Fruit fly (Drosophila melanogaster) whole organism, embryonic: ENCODE measurements around the gene ND-39.

Source experiments
- Blimp-1 ChIP-seq: fragments of 200-800 bp; sonication (Bioruptor generic); optimal IDR thresholded peaks from 3 replicates; lab custom pipeline; 2018; ENCODE audit warnings: missing biosample characterization, missing genetic modification characterization, mild to moderate bottlenecking, moderate library complexity, missing genetic modification reagents
- CG10543 ChIP-seq: fragments of 200-800 bp; sonication (Bioruptor generic); optimal IDR thresholded peaks from 3 replicates; lab custom pipeline; 2017; ENCODE audit warnings: missing biosample characterization, mild to moderate bottlenecking, missing genetic modification characterization, moderate library complexity
- CG12769 ChIP-seq: fragments of 200-800 bp; sonication (Bioruptor generic); optimal IDR thresholded peaks from 2 replicates; lab custom pipeline; 2019; ENCODE audit warnings: missing biosample characterization, mild to moderate bottlenecking, missing genetic modification characterization, moderate library complexity
- CG13424 ChIP-seq: fragments of 200-800 bp; sonication (Bioruptor generic); optimal IDR thresholded peaks from 2 replicates; lab custom pipeline; 2019; ENCODE audit warnings: missing biosample characterization, mild to moderate bottlenecking, missing genetic modification characterization, moderate library complexity
- CG13894 ChIP-seq: fragments of 200-800 bp; sonication (Bioruptor generic); optimal IDR thresholded peaks from 3 replicates; lab custom pipeline; 2018; ENCODE audit warnings: missing biosample characterization, mild to moderate bottlenecking, missing genetic modification characterization, moderate library complexity
- CG15269 ChIP-seq: fragments of 200-800 bp; sonication (Bioruptor generic); optimal IDR thresholded peaks from 2 replicates; lab custom pipeline; 2018; ENCODE audit warnings: missing biosample characterization, mild to moderate bottlenecking, missing genetic modification characterization, moderate library complexity
- CG15479 ChIP-seq: fragments of 200-800 bp; sonication (Bioruptor generic); optimal IDR thresholded peaks from 3 replicates; lab custom pipeline; 2019; ENCODE audit warnings: missing biosample characterization, mild to moderate bottlenecking, missing genetic modification characterization, moderate library complexity
- CG17385 ChIP-seq: fragments of 200-800 bp; sonication (Bioruptor generic); optimal IDR thresholded peaks from 3 replicates; lab custom pipeline; 2018; ENCODE audit warnings: missing biosample characterization, mild to moderate bottlenecking, missing genetic modification characterization
- CG1832 ChIP-seq: fragments of 200-800 bp; sonication (Bioruptor generic); optimal IDR thresholded peaks from 2 replicates; lab custom pipeline; 2017; ENCODE audit warnings: missing biosample characterization, mild to moderate bottlenecking, missing genetic modification characterization, inconsistent platforms
- CG18599 ChIP-seq: fragments of 200-800 bp; sonication (Bioruptor generic); optimal IDR thresholded peaks from 3 replicates; lab custom pipeline; 2017; ENCODE audit warnings: missing biosample characterization, missing genetic modification characterization, mild to moderate bottlenecking, moderate library complexity, missing genetic modification reagents
- CG31365 ChIP-seq: fragments of 200-800 bp; sonication (Bioruptor generic); optimal IDR thresholded peaks from 2 replicates; lab custom pipeline; 2018; ENCODE audit warnings: missing biosample characterization, mild to moderate bottlenecking, missing genetic modification characterization
- CG34376 ChIP-seq: fragments of 200-800 bp; sonication (Bioruptor generic); optimal IDR thresholded peaks from 2 replicates; lab custom pipeline; 2018; ENCODE audit warnings: missing biosample characterization, mild to moderate bottlenecking, missing genetic modification characterization
- CG4854 ChIP-seq: fragments of 200-800 bp; sonication (Bioruptor generic); optimal IDR thresholded peaks from 2 replicates; lab custom pipeline; 2016; ENCODE audit warnings: missing biosample characterization, missing genetic modification characterization, inconsistent platforms
- CG7786 ChIP-seq: fragments of 200-800 bp; sonication (Bioruptor generic); optimal IDR thresholded peaks from 2 replicates; lab custom pipeline; 2016; ENCODE audit warnings: missing biosample characterization, missing genetic modification characterization
- D19B ChIP-seq: fragments of 200-800 bp; sonication (Bioruptor generic); optimal IDR thresholded peaks from 2 replicates; lab custom pipeline; 2017; ENCODE audit warnings: missing biosample characterization, mild to moderate bottlenecking, missing genetic modification characterization
- Dref ChIP-seq: fragments of 200-800 bp; sonication (Bioruptor generic); IDR thresholded peaks from 2 replicates; pipeline ENCODE4 v1.3.6; 2022; ENCODE audit warnings: missing biosample characterization, missing genetic modification characterization
- HLH54F ChIP-seq: fragments of 200-800 bp; sonication (Bioruptor generic); optimal IDR thresholded peaks from 3 replicates; lab custom pipeline; 2016; ENCODE audit warnings: missing biosample characterization, missing genetic modification characterization
- Mad ChIP-seq: fragments of 200-800 bp; sonication (Bioruptor generic); optimal IDR thresholded peaks from 2 replicates; lab custom pipeline; 2016; ENCODE audit warnings: missing biosample characterization, missing genetic modification characterization
- Med ChIP-seq: fragments of 200-800 bp; sonication (Bioruptor generic); peaks from one replicate; lab custom pipeline; 2016; ENCODE audit warnings: missing biosample characterization, missing genetic modification characterization, mild to moderate bottlenecking, inconsistent platforms, moderate library complexity
- NK7.1 ChIP-seq: fragments of 200-800 bp; sonication (Bioruptor generic); optimal IDR thresholded peaks from 3 replicates; lab custom pipeline; 2016; ENCODE audit warnings: missing biosample characterization, missing genetic modification characterization
- NfI ChIP-seq: fragments of 200-800 bp; sonication (Bioruptor generic); optimal IDR thresholded peaks from 3 replicates; lab custom pipeline; 2018; ENCODE audit warnings: missing biosample characterization, mild to moderate bottlenecking, missing genetic modification characterization, moderate library complexity
- Pdp1 ChIP-seq, 2 experiments: fragments of 200-800 bp; sonication (Bioruptor generic); optimal IDR thresholded peaks; 3 replicates each; lab custom pipeline; 2016; ENCODE audit warnings: missing biosample characterization in 2 of 2, missing genetic modification characterization in 2 of 2, mild to moderate bottlenecking in 1 of 2, moderate library complexity in 1 of 2
- abd-A ChIP-seq: fragments of 200-800 bp; sonication (Bioruptor generic); optimal IDR thresholded peaks from 3 replicates; lab custom pipeline; 2019; ENCODE audit warnings: missing biosample characterization, mild to moderate bottlenecking, missing genetic modification characterization, moderate library complexity
- caup ChIP-seq: fragments of 200-800 bp; sonication (Bioruptor generic); optimal IDR thresholded peaks from 3 replicates; lab custom pipeline; 2017; ENCODE audit warnings: missing biosample characterization, mild to moderate bottlenecking, missing genetic modification characterization, moderate library complexity; ENCODE audit not compliant: severe bottlenecking
- cwo ChIP-seq: fragments of 200-800 bp; sonication (Bioruptor generic); optimal IDR thresholded peaks from 3 replicates; lab custom pipeline; 2017; ENCODE audit warnings: missing biosample characterization, missing genetic modification characterization, mild to moderate bottlenecking, moderate library complexity, missing genetic modification reagents
- en ChIP-seq: fragments of 200-800 bp; sonication (Bioruptor generic); optimal IDR thresholded peaks from 2 replicates; lab custom pipeline; 2016; ENCODE audit warnings: missing biosample characterization, missing genetic modification characterization
- exex ChIP-seq: fragments of 200-800 bp; sonication (Bioruptor generic); optimal IDR thresholded peaks from 4 replicates; lab custom pipeline; 2018; ENCODE audit warnings: missing biosample characterization, mild to moderate bottlenecking, missing genetic modification characterization, moderate library complexity
- ftz-f1 ChIP-seq: fragments of 200-800 bp; sonication (Bioruptor generic); optimal IDR thresholded peaks from 2 replicates; lab custom pipeline; 2016; ENCODE audit warnings: missing biosample characterization, missing genetic modification characterization
- gro ChIP-seq: fragments of 200-800 bp; sonication (Bioruptor generic); optimal IDR thresholded peaks from 2 replicates; lab custom pipeline; 2016; ENCODE audit warnings: missing biosample characterization, missing genetic modification characterization
- ham ChIP-seq: fragments of 200-800 bp; sonication (Bioruptor generic); IDR thresholded peaks from 2 replicates; pipeline ENCODE4 v1.3.6; 2022; ENCODE audit warnings: missing biosample characterization, missing genetic modification characterization
- hkb ChIP-seq, 2 experiments: fragments of 200-800 bp in 1 of 2; fragments of >200 bp in 1 of 2; sonication (Bioruptor generic) in 1 of 2; IDR thresholded peaks in 1 of 2; optimal IDR thresholded peaks in 1 of 2; 2 replicates each; pipeline versions ENCODE4 v1.3.6 to Lab custom; 2017 to 2022; ENCODE audit warnings: missing biosample characterization in 1 of 2, missing genetic modification characterization in 1 of 2
- lab ChIP-seq: fragments of 200-800 bp; sonication (Bioruptor generic); optimal IDR thresholded peaks from 3 replicates; lab custom pipeline; 2017; ENCODE audit warnings: missing biosample characterization, missing genetic modification characterization, mild to moderate bottlenecking, moderate library complexity, missing genetic modification reagents
- lola ChIP-seq, 3 experiments: fragments of >200 bp in 2 of 3; fragments of 200-800 bp in 1 of 3; sonication (Bioruptor generic) in 1 of 3; optimal IDR thresholded peaks; 2 replicates each; lab custom pipeline; 2017 to 2019; ENCODE audit warnings: missing biosample characterization in 3 of 3, missing genetic modification characterization in 3 of 3, mild to moderate bottlenecking in 1 of 3, moderate library complexity in 1 of 3
- mirr ChIP-seq: fragments of 200-800 bp; sonication (Bioruptor generic); optimal IDR thresholded peaks from 3 replicates; lab custom pipeline; 2018; ENCODE audit warnings: missing biosample characterization, mild to moderate bottlenecking, missing genetic modification characterization
- prd ChIP-seq, 3 experiments: fragments of >200 bp in 2 of 3; fragments of 200-800 bp in 1 of 3; sonication (Bioruptor generic) in 1 of 3; optimal IDR thresholded peaks in 2 of 3; IDR thresholded peaks in 1 of 3; 2 replicates in 2 of 3; 3 replicates in 1 of 3; pipeline versions ENCODE4 v1.3.6 to Lab custom; 2017 to 2022; ENCODE audit warnings: missing biosample characterization in 1 of 3, missing genetic modification characterization in 1 of 3
- rib ChIP-seq: fragments of 200-800 bp; sonication (Bioruptor generic); IDR thresholded peaks from 2 replicates; pipeline ENCODE4 v1.3.6; 2022; ENCODE audit warnings: missing biosample characterization, missing genetic modification characterization
- run ChIP-seq: fragments of 200-800 bp; sonication (Bioruptor generic); optimal IDR thresholded peaks from 3 replicates; lab custom pipeline; 2018; ENCODE audit warnings: missing biosample characterization, mild to moderate bottlenecking, missing genetic modification characterization
- sd ChIP-seq: fragments of 200-800 bp; sonication (Bioruptor generic); optimal IDR thresholded peaks from 3 replicates; lab custom pipeline; 2018; ENCODE audit warnings: missing biosample characterization, mild to moderate bottlenecking, missing genetic modification characterization, moderate library complexity
- slbo ChIP-seq: fragments of 200-800 bp; sonication (Bioruptor generic); IDR thresholded peaks from 2 replicates; pipeline ENCODE4 v1.3.6; 2022; ENCODE audit warnings: missing biosample characterization, missing genetic modification characterization
- sug ChIP-seq: fragments of 200-800 bp; optimal IDR thresholded peaks from 2 replicates; lab custom pipeline; 2019; ENCODE audit warnings: missing biosample characterization, mild to moderate bottlenecking, missing genetic modification characterization, moderate library complexity
- tgo ChIP-seq: fragments of 200-800 bp; sonication (Bioruptor generic); IDR thresholded peaks from 3 replicates; pipeline ENCODE4 v1.3.6; 2022; ENCODE audit warnings: missing biosample characterization, missing genetic modification characterization

Gene ND-39

DNA sequence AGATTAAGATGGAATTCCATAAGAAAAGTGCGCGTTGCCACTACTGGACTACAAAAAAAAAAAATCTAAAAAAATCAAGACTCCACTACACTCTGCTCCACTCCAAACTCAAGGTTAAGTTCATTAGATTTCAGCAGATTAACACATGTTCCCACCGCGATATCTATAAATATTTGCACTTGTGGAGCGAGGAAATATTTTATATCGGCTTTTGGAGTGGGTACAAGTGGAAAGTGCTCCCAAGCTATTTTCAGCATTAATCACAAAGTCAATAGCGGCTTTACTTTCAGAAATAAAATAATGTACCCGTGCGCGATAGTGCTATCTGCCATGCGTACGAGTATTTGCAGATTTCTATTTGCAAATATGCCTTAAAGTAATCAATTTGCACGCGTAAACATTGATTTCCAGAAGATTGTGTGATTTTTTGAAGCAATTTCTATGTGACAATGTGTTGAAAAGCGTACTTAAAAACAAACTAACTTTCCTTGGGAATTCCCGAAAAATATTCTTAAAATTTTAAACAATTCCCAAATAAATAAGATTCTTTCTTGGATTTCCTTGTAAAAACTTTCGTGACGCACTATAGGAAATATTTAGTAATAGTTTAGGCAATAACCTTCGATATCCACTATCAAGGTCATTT lies 45.9 kb downstream of the ND-39 start (continued):
- no peak for TF ChIP-seq hkb (optimal IDR thresholded peaks at IDR 0.05; lab: Kevin White, UChicago)
- TF ChIP-seq hkb (GFP tag; IDR thresholded peaks at IDR 0.05; lab: Robert Waterston, UW) = 0 out of 2 replicates have a peak, but pooled peaks have one; percentile 27
- TF ChIP-seq exex (tag; lab: Kevin White, UChicago) = peak; percentile 43
- peak; percentile 81 for TF ChIP-seq Med (GFP tag; lab: Kevin White, UChicago)
- TF ChIP-seq, all 482 proteins: peak for 13

dm6 chr3L:20538458-20538857 lies 46.6 kb downstream of the ND-39 start:
- TF ChIP-seq run = no peak
- no peak for TF ChIP-seq Blimp-1 (GFP tag; lab: Kevin White, UChicago)
- no peak for TF ChIP-seq ftz-f1
- no peak for TF ChIP-seq lola (GFP tag; optimal IDR thresholded peaks at IDR 0.05; lab: Kevin White, UChicago)
- TF ChIP-seq CG10543 (GFP tag; lab: Kevin White, UChicago) = peak; percentile 69
- peak; percentile 51 for TF ChIP-seq CG17385
- peak; percentile 38 for TF ChIP-seq NfI (GFP tag; lab: Kevin White, UChicago)
- TF ChIP-seq CG4854 (GFP tag; lab: Kevin White, UChicago) = no peak
- TF ChIP-seq sd (tag; lab: Kevin White, UChicago) = peak; percentile 86
- TF ChIP-seq rib (GFP tag; lab: Robert Waterston, UW) = 0 out of 2 replicates have a peak, but pooled peaks have one; percentile 25
- TF ChIP-seq CG13894 = peak; percentile 95
- no peak for TF ChIP-seq CG13424 (tag; lab: Kevin White, UChicago)
- TF ChIP-seq abd-A (tag; lab: Kevin White, UChicago) = peak; percentile 36
- TF ChIP-seq CG12769 (tag; lab: Kevin White, UChicago) = peak; percentile 66
- TF ChIP-seq Pdp1 (GFP tag; optimal IDR thresholded peaks at IDR 0.05; lab: Kevin White, UChicago) = peak in 1 of 2 experiments; percentile 26
- no peak for TF ChIP-seq Mad (GFP tag; lab: Kevin White, UChicago)
- TF ChIP-seq gro (GFP tag; lab: Kevin White, UChicago) = peak; percentile 27

dm6 chr3L:20539116-20539990 lies 47.5 kb downstream of the ND-39 start:
- TF ChIP-seq ham (GFP tag; lab: Robert Waterston, UW) = 0 out of 2 replicates have a peak, but pooled peaks have one; percentile 6
- no peak for TF ChIP-seq lab
- TF ChIP-seq cwo (GFP tag; lab: Kevin White, UChicago) = peak; percentile 16
- TF ChIP-seq mirr (GFP tag; lab: Kevin White, UChicago) = peak; percentile 89
- 0 out of 3 replicates have a peak, but pooled peaks have one; percentile 29 for TF ChIP-seq tgo (GFP tag; lab: Robert Waterston, UW)
- TF ChIP-seq exex (tag; lab: Kevin White, UChicago) = peak; percentile 71
- no peak for TF ChIP-seq CG18599
- TF ChIP-seq NK7.1 (GFP tag; lab: Kevin White, UChicago) = no peak
- peak; percentile 57 for TF ChIP-seq CG15479
- TF ChIP-seq HLH54F (GFP tag; lab: Kevin White, UChicago) = no peak
- no peak for TF ChIP-seq CG31365 (tag; lab: Kevin White, UChicago)
- no peak for TF ChIP-seq en
- peak; percentile 5 for TF ChIP-seq caup
- TF ChIP-seq Dref = no peak
- no peak for TF ChIP-seq D19B (GFP tag; lab: Kevin White, UChicago)
- no peak for TF ChIP-seq CG1832 (GFP tag; lab: Kevin White, UChicago)
- TF ChIP-seq sug = peak; percentile 51
- peak; percentile 18 for TF ChIP-seq CG15269
- TF ChIP-seq Pdp1 (GFP tag; optimal IDR thresholded peaks at IDR 0.05; lab: Kevin White, UChicago) = peak in 1 of 2 experiments; percentile 82
- 0 out of 2 replicates have a peak, but pooled peaks have one; percentile 38 for TF ChIP-seq slbo (GFP tag; lab: Robert Waterston, UW)
- TF ChIP-seq CG7786 = peak; percentile 8
- TF ChIP-seq CG34376 (GFP tag; lab: Kevin White, UChicago) = peak; percentile 27
- no peak for TF ChIP-seq prd (optimal IDR thresholded peaks at IDR 0.05; lab: Kevin White, UChicago)
- no peak for TF ChIP-seq prd (GFP tag; IDR thresholded peaks at IDR 0.05; lab: Robert Waterston, UW)
- TF ChIP-seq gro (GFP tag; lab: Kevin White, UChicago) = peak; percentile 13
